Worm (Caenorhabditis elegans) whole organism, L4 larva: ENCODE data around the gene C18A11.3.

Experiments used
- Y48G9A.11 ChIP-seq: fragments of 200-800 bp; sonication (Bioruptor generic); IDR thresholded peaks from 2 replicates; pipeline ENCODE4 v1.3.6; 2022; ENCODE audit warnings: missing genetic modification reagents, missing genetic modification characterization, missing compliant biosample characterization
- Y5F2A.4 ChIP-seq: fragments of 200-800 bp; sonication (Bioruptor generic); optimal IDR thresholded peaks from 2 replicates; lab custom pipeline; 2018; ENCODE audit warnings: mild to moderate bottlenecking, missing genetic modification characterization, missing compliant biosample characterization
- ZK337.2 ChIP-seq: fragments of 200-800 bp; sonication (Bioruptor generic); IDR thresholded peaks from 2 replicates; pipeline ENCODE4 v1.3.6; 2022; ENCODE audit warnings: missing genetic modification reagents, missing genetic modification characterization, missing compliant biosample characterization
- ZK546.5 ChIP-seq, 2 experiments: sonication (generic microtip); optimal IDR thresholded peaks; 2 replicates each; lab custom pipeline; 2017; ENCODE audit warnings: missing biosample characterization in 2 of 2, missing genetic modification characterization in 2 of 2
- aha-1 ChIP-seq: fragments of 150-350 bp; peaks from one replicate; lab custom pipeline; 2014; ENCODE audit warnings: missing biosample characterization, missing genetic modification characterization
- arid-1 ChIP-seq: fragments of 200-800 bp; sonication (Bioruptor generic); conservative IDR thresholded peaks from 2 replicates; pipeline ENCODE4 v1.3.6; 2022; ENCODE audit warnings: missing genetic modification reagents, missing genetic modification characterization, missing compliant biosample characterization
- ceh-28 ChIP-seq: fragments of 150-350 bp; optimal IDR thresholded peaks from 2 replicates; lab custom pipeline; 2014; ENCODE audit warnings: missing biosample characterization, missing genetic modification reagents, missing genetic modification characterization
- ceh-82 ChIP-seq: sonication (generic microtip); optimal IDR thresholded peaks from 2 replicates; lab custom pipeline; 2017; ENCODE audit warnings: missing biosample characterization, missing genetic modification characterization
- daf-12 ChIP-seq: fragments of 150-350 bp; optimal IDR thresholded peaks from 2 replicates; lab custom pipeline; 2014; ENCODE audit warnings: missing biosample characterization, missing genetic modification reagents, missing genetic modification characterization
- dmd-9 ChIP-seq: fragments of 200-800 bp; sonication (Bioruptor generic); IDR thresholded peaks from 2 replicates; pipeline ENCODE4 v1.3.6; 2022; ENCODE audit warnings: missing genetic modification reagents, missing genetic modification characterization, missing compliant biosample characterization
- dpl-1 ChIP-seq: fragments of 150-350 bp; optimal IDR thresholded peaks from 2 replicates; lab custom pipeline; 2014; ENCODE audit warnings: missing biosample characterization, missing genetic modification reagents, missing genetic modification characterization
- dve-1 ChIP-seq: sonication (generic microtip); optimal IDR thresholded peaks from 2 replicates; lab custom pipeline; 2017; ENCODE audit warnings: antibody characterized with exemption, mild to moderate bottlenecking, missing genetic modification characterization, missing compliant biosample characterization; ENCODE audit not compliant: insufficient read depth
- egl-43 ChIP-seq: fragments of 200-800 bp; sonication (Bioruptor generic); IDR thresholded peaks from 2 replicates; pipeline ENCODE4 v1.3.6; 2022; ENCODE audit warnings: missing genetic modification reagents, missing genetic modification characterization, missing compliant biosample characterization
- fkh-10 ChIP-seq: fragments of 150-350 bp; optimal IDR thresholded peaks from 2 replicates; lab custom pipeline; 2014; ENCODE audit warnings: missing biosample characterization, missing genetic modification reagents, missing genetic modification characterization
- hlh-11 ChIP-seq: fragments of 200-800 bp; sonication (Bioruptor generic); optimal IDR thresholded peaks from 2 replicates; lab custom pipeline; 2018; ENCODE audit warnings: mild to moderate bottlenecking, missing genetic modification characterization, missing compliant biosample characterization
- hmg-1.1 ChIP-seq: fragments of 200-800 bp; sonication (Bioruptor generic); IDR thresholded peaks from 2 replicates; pipeline ENCODE4 v1.3.6; 2022; ENCODE audit warnings: missing genetic modification reagents, missing genetic modification characterization, missing compliant biosample characterization
- jun-1 ChIP-seq: fragments of 150-350 bp; optimal IDR thresholded peaks from 2 replicates; lab custom pipeline; 2014; ENCODE audit warnings: missing biosample characterization, missing genetic modification reagents, missing genetic modification characterization
- lin-1 ChIP-seq: fragments of 200-800 bp; sonication (Bioruptor generic); IDR thresholded peaks from 2 replicates; pipeline ENCODE4 v1.3.6; 2022; ENCODE audit warnings: missing genetic modification reagents, missing genetic modification characterization, missing compliant biosample characterization
- lin-13 ChIP-seq: fragments of 150-350 bp; optimal IDR thresholded peaks from 2 replicates; lab custom pipeline; 2014; ENCODE audit warnings: missing biosample characterization, missing genetic modification reagents, missing genetic modification characterization
- lin-15B ChIP-seq: fragments of 150-350 bp; sonication (generic microtip); optimal IDR thresholded peaks from 3 replicates; lab custom pipeline; 2014; ENCODE audit warnings: missing biosample characterization, missing genetic modification characterization
- lin-38 ChIP-seq: fragments of 200-800 bp; sonication (Bioruptor generic); IDR thresholded peaks from 2 replicates; pipeline ENCODE4 v1.3.6; 2022; ENCODE audit warnings: missing genetic modification reagents, missing genetic modification characterization, missing compliant biosample characterization
- lin-39 ChIP-seq: fragments of 150-350 bp; optimal IDR thresholded peaks from 2 replicates; lab custom pipeline; 2014; ENCODE audit warnings: missing biosample characterization, missing genetic modification reagents, missing genetic modification characterization
- lir-3 ChIP-seq: sonication (generic microtip); optimal IDR thresholded peaks from 2 replicates; lab custom pipeline; 2016; ENCODE audit warnings: mild to moderate bottlenecking, missing genetic modification characterization, missing compliant biosample characterization
- mdl-1 ChIP-seq, 2 experiments: fragments of 150-350 bp in 1 of 2; sonication (generic microtip) in 1 of 2; optimal IDR thresholded peaks; 2 replicates each; lab custom pipeline; 2014 to 2017; ENCODE audit warnings: missing biosample characterization in 2 of 2, missing genetic modification characterization in 2 of 2
- mdt-29 ChIP-seq: fragments of 200-800 bp; sonication (Bioruptor generic); IDR thresholded peaks from 2 replicates; pipeline ENCODE4 v1.3.6; 2022; ENCODE audit warnings: missing genetic modification reagents, missing genetic modification characterization, missing compliant biosample characterization
- mes-2 ChIP-seq: sonication (generic microtip); optimal IDR thresholded peaks from 2 replicates; lab custom pipeline; 2016; ENCODE audit warnings: missing genotype, mild to moderate bottlenecking, missing genetic modification characterization, missing compliant biosample characterization; ENCODE audit not compliant: poor library complexity, severe bottlenecking
- mxl-2 ChIP-seq: fragments of 200-800 bp; sonication (Bioruptor generic); conservative IDR thresholded peaks from 2 replicates; pipeline ENCODE4 v1.3.6; 2022; ENCODE audit warnings: missing genetic modification reagents, missing genetic modification characterization, missing compliant biosample characterization
- nhr-10 ChIP-seq: fragments of 150-350 bp; optimal IDR thresholded peaks from 2 replicates; lab custom pipeline; 2014; ENCODE audit warnings: missing biosample characterization, missing genetic modification characterization
- nhr-102 ChIP-seq: sonication (generic microtip); optimal IDR thresholded peaks from 2 replicates; lab custom pipeline; 2016; ENCODE audit warnings: mild to moderate bottlenecking, missing genetic modification characterization, moderate library complexity, missing compliant biosample characterization
- nhr-111 ChIP-seq: fragments of 200-800 bp; sonication (Bioruptor generic); optimal IDR thresholded peaks from 2 replicates; lab custom pipeline; 2018; ENCODE audit warnings: mild to moderate bottlenecking, missing genetic modification characterization, missing compliant biosample characterization
- nhr-237 ChIP-seq: sonication (generic microtip); optimal IDR thresholded peaks from 2 replicates; lab custom pipeline; 2017; ENCODE audit warnings: missing biosample characterization, missing genetic modification characterization
- nhr-28 ChIP-seq: fragments of 150-350 bp; optimal IDR thresholded peaks from 2 replicates; lab custom pipeline; 2014; ENCODE audit warnings: missing biosample characterization, missing genetic modification characterization
- nhr-42 ChIP-seq: fragments of 200-800 bp; sonication (Bioruptor generic); IDR thresholded peaks from 2 replicates; pipeline ENCODE4 v1.3.6; 2022; ENCODE audit warnings: missing genetic modification characterization, missing compliant biosample characterization
- nhr-6 ChIP-seq: fragments of 150-350 bp; optimal IDR thresholded peaks from 2 replicates; lab custom pipeline; 2014; ENCODE audit warnings: missing biosample characterization, missing genetic modification characterization
- nhr-76 ChIP-seq: fragments of 150-350 bp; optimal IDR thresholded peaks from 2 replicates; lab custom pipeline; 2014; ENCODE audit warnings: missing biosample characterization, missing genetic modification characterization
- nhr-77 ChIP-seq: fragments of 150-350 bp; optimal IDR thresholded peaks from 2 replicates; lab custom pipeline; 2014; ENCODE audit warnings: missing biosample characterization, missing genetic modification characterization
- php-3 ChIP-seq: fragments of 200-800 bp; sonication (Bioruptor generic); IDR thresholded peaks from 2 replicates; pipeline ENCODE4 v1.3.6; 2022; ENCODE audit warnings: missing genetic modification reagents, missing genetic modification characterization, missing compliant biosample characterization
- pqm-1 ChIP-seq: sonication (generic microtip); optimal IDR thresholded peaks from 2 replicates; lab custom pipeline; 2017; ENCODE audit warnings: missing biosample characterization, missing genetic modification characterization
- saeg-2 ChIP-seq: fragments of 200-800 bp; sonication (Bioruptor generic); IDR thresholded peaks from 2 replicates; pipeline ENCODE4 v1.3.6; 2022; ENCODE audit warnings: missing genetic modification reagents, missing genetic modification characterization, missing compliant biosample characterization
- sdz-12 ChIP-seq: fragments of 200-800 bp; sonication (Bioruptor generic); optimal IDR thresholded peaks from 2 replicates; lab custom pipeline; 2018; ENCODE audit warnings: mild to moderate bottlenecking, missing genetic modification characterization, missing compliant biosample characterization
- skn-1 ChIP-seq: fragments of 150-350 bp; optimal IDR thresholded peaks from 2 replicates; lab custom pipeline; 2014; ENCODE audit warnings: missing biosample characterization, missing genetic modification characterization
- snpc-4 ChIP-seq: fragments of 150-350 bp; optimal IDR thresholded peaks from 2 replicates; lab custom pipeline; 2014; ENCODE audit warnings: missing biosample characterization, missing genetic modification characterization
- spr-1 ChIP-seq: sonication (generic microtip); optimal IDR thresholded peaks from 2 replicates; lab custom pipeline; 2016; ENCODE audit warnings: mild to moderate bottlenecking, missing genetic modification characterization, missing compliant biosample characterization
- tag-97 ChIP-seq: fragments of 200-800 bp; sonication (Bioruptor generic); IDR thresholded peaks from 2 replicates; pipeline ENCODE4 v1.3.6; 2022; ENCODE audit warnings: missing genetic modification characterization, missing compliant biosample characterization
- tra-1 ChIP-seq: fragments of 200-800 bp; sonication (Bioruptor generic); IDR thresholded peaks from 2 replicates; pipeline ENCODE4 v1.3.6; 2022; ENCODE audit warnings: missing genetic modification reagents, missing genetic modification characterization, missing compliant biosample characterization
- unc-62 ChIP-seq, 3 experiments: fragments of 150-350 bp in 1 of 3; sonication (generic microtip); optimal IDR thresholded peaks in 2 of 3; peaks in 1 of 3; 1 replicate in 1 of 3; 2 replicates in 2 of 3; lab custom pipeline; 2014 to 2017; ENCODE audit warnings: missing biosample characterization in 3 of 3, missing genetic modification characterization in 3 of 3, missing genetic modification reagents in 3 of 3, missing genotype in 1 of 3
- zfp-3 ChIP-seq: fragments of 200-800 bp; sonication (Bioruptor generic); conservative IDR thresholded peaks from 2 replicates; pipeline ENCODE4 v1.3.6; 2022; ENCODE audit warnings: missing genetic modification reagents, missing genetic modification characterization, missing compliant biosample characterization
- ztf-11 ChIP-seq: fragments of 150-350 bp; optimal IDR thresholded peaks from 2 replicates; lab custom pipeline; 2014; ENCODE audit warnings: missing biosample characterization, missing genetic modification characterization

The C18A11.3 gene

ce11 chrX:8030032-8030431, 30.9 kb upstream of the C18A11.3 start:
- no peak for TF ChIP-seq dmd-9 (GFP tag; lab: Robert Waterston, UW)
- TF ChIP-seq php-3 (GFP tag; lab: Robert Waterston, UW) = no peak
- no peak for TF ChIP-seq dpl-1 (GFP tag; lab: Kevin White, UChicago)
- no peak for TF ChIP-seq tra-1
- TF ChIP-seq lin-13 (GFP tag; lab: Kevin White, UChicago) = no peak
- TF ChIP-seq arid-1 (GFP tag; lab: Robert Waterston, UW) = no peak
- TF ChIP-seq ceh-28 (tag; lab: Kevin White, UChicago) = no peak
- TF ChIP-seq unc-62 (GFP tag; optimal IDR thresholded peaks at IDR 0.05 in 1 of 2; lab: Kevin White, UChicago) = peak in 1 of 2 experiments; percentile 68
- TF ChIP-seq unc-62 (tag; optimal IDR thresholded peaks at IDR 0.05; lab: Kevin White, UChicago) = no peak
- no peak for TF ChIP-seq nhr-77 (tag; lab: Kevin White, UChicago)
- TF ChIP-seq nhr-10 (tag; lab: Kevin White, UChicago) = no peak
- peak; percentile 32 for TF ChIP-seq aha-1 (tag; lab: Kevin White, UChicago)
- TF ChIP-seq pqm-1 = no peak
- no peak for TF ChIP-seq mdl-1 (tag; optimal IDR thresholded peaks at IDR 0.05; lab: Kevin White, UChicago)
- TF ChIP-seq ZK337.2 (GFP tag; lab: Robert Waterston, UW) = no peak
- TF ChIP-seq mxl-2 (GFP tag; lab: Robert Waterston, UW) = no peak

- peak; percentile 97 for TF ChIP-seq spr-1
- peak; percentile 73 for TF ChIP-seq Y48G9A.11 (GFP tag; lab: Robert Waterston, UW)
- 0 out of 2 replicates have a peak, but pooled peaks have one; percentile 59 for TF ChIP-seq tag-97 (GFP tag; lab: Robert Waterston, UW)
- no peak for TF ChIP-seq skn-1
- peak; percentile 93 for TF ChIP-seq ZK337.2 (GFP tag; lab: Robert Waterston, UW)
- peak; percentile 91 for TF ChIP-seq Y5F2A.4 (GFP tag; lab: Kevin White, UChicago)
- TF ChIP-seq nhr-237 (tag; lab: Kevin White, UChicago) = peak; percentile 86
- peak; percentile 79 for TF ChIP-seq nhr-76 (tag; lab: Kevin White, UChicago)
- TF ChIP-seq mdt-29 (GFP tag; lab: Robert Waterston, UW) = peak; percentile 94
- peak; percentile 17 for TF ChIP-seq daf-12 (tag; lab: Kevin White, UChicago)
- TF ChIP-seq lin-39 (tag; lab: Kevin White, UChicago) = peak; percentile 93
- TF ChIP-seq mes-2 = peak; percentile 98
- peak; percentile 94 for TF ChIP-seq zfp-3
- TF ChIP-seq jun-1 = peak; percentile 98
- peak; percentile 99 for TF ChIP-seq hmg-1.1 (GFP tag; lab: Robert Waterston, UW)
- peak; percentile 90 for TF ChIP-seq lin-1 (GFP tag; lab: Robert Waterston, UW)
- peak; percentile 99 for TF ChIP-seq nhr-10 (tag; lab: Kevin White, UChicago)
- TF ChIP-seq nhr-28 (tag; lab: Kevin White, UChicago) = peak; percentile 88
- peak; percentile 89 to 93 for TF ChIP-seq mdl-1 (tag; optimal IDR thresholded peaks at IDR 0.05; lab: Kevin White, UChicago)
- TF ChIP-seq dve-1 (tag; lab: Kevin White, UChicago) = peak; percentile 100
- TF ChIP-seq egl-43 (GFP tag; lab: Robert Waterston, UW) = peak; percentile 90
- TF ChIP-seq lin-38 = peak; percentile 81
- TF ChIP-seq nhr-6 = peak; percentile 98
- peak; percentile 98 for TF ChIP-seq php-3 (GFP tag; lab: Robert Waterston, UW)
- peak; percentile 100 for TF ChIP-seq nhr-77 (tag; lab: Kevin White, UChicago)
- TF ChIP-seq ZK546.5 (tag; optimal IDR thresholded peaks at IDR 0.05; lab: Kevin White, UChicago) = peak; percentile 49 to 77
- TF ChIP-seq snpc-4 (tag; lab: Kevin White, UChicago) = no peak
- TF ChIP-seq hlh-11 (tag; lab: Kevin White, UChicago) = peak; percentile 98
- peak; percentile 64 for TF ChIP-seq ztf-11 (tag; lab: Kevin White, UChicago)
- TF ChIP-seq lir-3 (tag; lab: Kevin White, UChicago) = peak; percentile 93
- TF ChIP-seq aha-1 (tag; lab: Kevin White, UChicago) = peak; percentile 100
- TF ChIP-seq saeg-2 (GFP tag; lab: Robert Waterston, UW) = peak; percentile 89
- TF ChIP-seq nhr-102 (tag; lab: Kevin White, UChicago) = peak; percentile 99
- TF ChIP-seq sdz-12 (GFP tag; lab: Kevin White, UChicago) = no peak
- TF ChIP-seq fkh-10 (GFP tag; lab: Kevin White, UChicago) = peak; percentile 97
- TF ChIP-seq lin-15B (tag; lab: Kevin White, UChicago) = peak; percentile 22
- TF ChIP-seq nhr-111 = peak; percentile 43
- TF ChIP-seq ceh-82 (tag; lab: Kevin White, UChicago) = peak; percentile 98
- TF ChIP-seq nhr-42 (GFP tag; lab: Robert Waterston, UW) = peak; percentile 98
These were observed 24.6 kb upstream of the C18A11.3 start for ce11 chrX:8036219-8036883.
